Fruit fly (Drosophila melanogaster): ENCODE results near the gene CG9705.

- no peak for TF ChIP-seq psq (optimal IDR thresholded peaks at IDR 0.05)
- no peak for TF ChIP-seq pan (optimal IDR thresholded peaks at IDR 0.05)
- no peak for TF ChIP-seq Dll (optimal IDR thresholded peaks at IDR 0.05)
Measured at dm6 chr3L:16804627-16805026, 24.7 kb downstream of the CG9705 start, which contains the start of gene nudC.

Measured in whole organism.